Fruit fly (Drosophila melanogaster): ENCODE results near the gene Fer1.
A peak's percentile ranks its signal among the peaks of the same experiment; 100 is the strongest.

Fer1 gene

DNA sequence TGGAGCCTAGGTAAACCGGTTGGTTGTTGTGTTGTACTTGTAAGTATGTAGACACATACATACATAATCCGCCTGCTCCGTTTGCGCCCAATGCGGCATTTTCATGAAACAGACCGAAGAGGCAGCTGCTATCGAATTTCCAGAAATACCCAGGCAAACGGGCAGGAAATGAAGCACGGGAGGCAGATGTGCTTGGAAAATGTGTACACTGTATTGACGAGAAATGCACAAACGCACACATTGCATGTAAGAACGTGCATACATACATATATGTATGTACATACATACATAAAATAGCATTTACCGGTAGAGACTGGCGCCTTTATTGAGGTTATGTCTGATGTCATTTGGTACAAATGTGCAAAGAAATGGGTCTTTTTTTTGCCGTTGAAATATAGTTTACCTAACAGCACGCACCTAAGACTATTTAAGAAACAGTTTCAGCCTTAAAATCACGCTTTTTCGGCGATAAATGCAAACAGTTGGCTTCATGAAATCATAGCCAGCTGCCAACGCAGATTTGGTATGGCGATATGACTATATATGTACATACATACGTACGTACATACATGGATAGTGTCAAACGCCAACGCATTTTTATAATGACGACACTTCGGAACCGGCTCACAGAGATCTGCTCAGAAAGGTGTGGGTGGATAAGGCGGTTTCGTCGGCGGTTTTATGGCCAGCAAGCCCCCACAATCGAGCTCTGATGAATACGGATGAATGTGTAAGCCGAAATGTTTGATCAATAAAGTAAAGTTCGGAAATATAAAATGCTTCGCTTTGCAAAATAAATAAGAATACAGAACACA, 46.3 kb upstream of the Fer1 start (continued):
- TF ChIP-seq so (GFP tag; IDR thresholded peaks at IDR 0.05) (peak; percentile 43; the same call in 2 of the 3 replicates), Med (GFP tag) (peak; percentile 41), cg (GFP tag; optimal IDR thresholded peaks at IDR 0.05) (peak; percentile 75)

DNA sequence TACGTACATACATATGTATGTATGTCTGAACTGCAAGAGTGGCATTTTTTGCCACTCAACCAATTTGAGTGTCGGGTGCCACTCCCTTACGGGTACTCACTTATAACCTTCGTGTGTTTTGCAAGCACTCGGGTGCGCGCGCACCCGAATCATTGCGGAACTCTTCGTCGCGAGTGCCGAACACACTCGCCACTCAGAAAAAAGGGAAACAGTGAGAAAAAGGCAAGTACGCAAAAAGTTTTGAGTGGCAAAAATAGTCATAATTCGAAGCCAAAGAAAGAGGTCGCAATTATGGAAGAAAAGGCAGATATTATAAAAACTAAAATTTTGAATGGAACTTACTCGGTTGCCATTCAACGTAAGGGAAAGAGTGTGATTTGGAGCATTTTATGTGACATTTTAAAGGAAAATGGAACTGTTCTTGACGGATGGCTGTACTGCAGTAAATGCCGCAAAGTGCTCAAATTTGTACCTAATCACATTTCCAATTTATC, 45.6 kb upstream of the Fer1 start:
- TF ChIP-seq Deaf1 (tag; optimal IDR thresholded peaks at IDR 0.05) (peak; percentile 97), Lhr (GFP tag; optimal IDR thresholded peaks at IDR 0.05) (no peak), lmd (GFP tag; IDR thresholded peaks at IDR 0.05) (no peak), Rfx (GFP tag; IDR thresholded peaks at IDR 0.05) (peak; percentile 23; the same call in 1 of the 2 replicates), Ravus (GFP tag; IDR thresholded peaks at IDR 0.05) (no peak), CG13287 (GFP tag; IDR thresholded peaks at IDR 0.05; ENCODE audit: partially characterized antibody) (peak; percentile 21; the same call in 1 of the 2 replicates), Hr51 (GFP tag; optimal IDR thresholded peaks at IDR 0.05) (no peak), knrl (GFP tag; IDR thresholded peaks at IDR 0.05; ENCODE audit: partially characterized antibody) (no peak), lilli (GFP tag; optimal IDR thresholded peaks at IDR 0.05) (no peak), kah (GFP tag; optimal IDR thresholded peaks at IDR 0.05) (no peak), CG10959 (GFP tag; IDR thresholded peaks at IDR 0.05) (no peak), Oaz (GFP tag; IDR thresholded peaks at IDR 0.05) (no peak), sob (GFP tag; IDR thresholded peaks at IDR 0.05) (0 out of 2 replicates have a peak, but pooled peaks have one; percentile 15), B-H1 (GFP tag; IDR thresholded peaks at IDR 0.05) (no peak), D19A (tag; optimal IDR thresholded peaks at IDR 0.05) (no peak), cad (GFP tag; optimal IDR thresholded peaks at IDR 0.05) (no peak), Fer1 (GFP tag; optimal IDR thresholded peaks at IDR 0.05) (peak; percentile 37), mam (GFP tag; optimal IDR thresholded peaks at IDR 0.05) (no peak), Dll (GFP tag; IDR thresholded peaks at IDR 0.05; ENCODE audit: partially characterized antibody) (no peak), CG12391 (tag; optimal IDR thresholded peaks at IDR 0.05) (no peak), Dbx (GFP tag; IDR thresholded peaks at IDR 0.05) (no peak), CG3847 (GFP tag; IDR thresholded peaks at IDR 0.05) (no peak), ase (GFP tag; IDR thresholded peaks at IDR 0.05) (no peak), C15 (GFP tag; IDR thresholded peaks at IDR 0.05) (no peak), ash1 (GFP tag; optimal IDR thresholded peaks at IDR 0.05) (peak; percentile 33), CG43689 (GFP tag; IDR thresholded peaks at IDR 0.05) (no peak), row (GFP tag; IDR thresholded peaks at IDR 0.05) (0 out of 3 replicates have a peak, but pooled peaks have one; percentile 6), Ets65A (GFP tag) (peak; percentile 65), Adf1 (GFP tag; IDR thresholded peaks at IDR 0.05) (no peak; the same call in 1 of the 2 replicates), ftz-f1 (GFP tag; optimal IDR thresholded peaks at IDR 0.05) (peak; percentile 69), CG9876 (GFP tag; optimal IDR thresholded peaks at IDR 0.05) (no peak), inv (GFP tag; IDR thresholded peaks at IDR 0.05; ENCODE audit: partially characterized antibody) (no peak), Antp (GFP tag; optimal IDR thresholded peaks at IDR 0.05) (no peak), CG6254 (GFP tag; optimal IDR thresholded peaks at IDR 0.05) (no peak), CG4617 (GFP tag; optimal IDR thresholded peaks at IDR 0.05; ENCODE audit: borderline replicate concordance) (no peak), CG4854 (GFP tag; optimal IDR thresholded peaks at IDR 0.05) (no peak), CG2875 (GFP tag; optimal IDR thresholded peaks at IDR 0.05) (no peak), tll (GFP tag; optimal IDR thresholded peaks at IDR 0.05) (no peak), CG13775 (GFP tag; optimal IDR thresholded peaks at IDR 0.05) (no peak), Usf (GFP tag; optimal IDR thresholded peaks at IDR 0.05) (no peak), CG6854 (GFP tag; optimal IDR thresholded peaks at IDR 0.05) (peak; percentile 31), CG14441 (GFP tag; IDR thresholded peaks at IDR 0.05) (0 out of 2 replicates have a peak, but pooled peaks have one; percentile 7), wdn (GFP tag; IDR thresholded peaks at IDR 0.05) (no peak), CG31365 (tag; optimal IDR thresholded peaks at IDR 0.05) (peak; percentile 10)

All from whole organism, embryonic.